Fruit fly (Drosophila melanogaster): ENCODE results near the gene CG18764.

The CG18764 gene

dm6 chr3R:11650105-11651039, 23.7 kb downstream of the CG18764 start, which contains the start of the genes Csk and Elp1 (continued):
- TF ChIP-seq CG17829 (tag; optimal IDR thresholded peaks at IDR 0.05) = peak; percentile 73
- TF ChIP-seq CG3281 (GFP tag; optimal IDR thresholded peaks at IDR 0.05) = peak; percentile 20
- TF ChIP-seq CG7987 (GFP tag; optimal IDR thresholded peaks at IDR 0.05) = no peak
- peak; percentile 41 for TF ChIP-seq CG4328 (GFP tag; optimal IDR thresholded peaks at IDR 0.05)
- TF ChIP-seq CG30431 (GFP tag; optimal IDR thresholded peaks at IDR 0.05) = peak; percentile 26
- peak; percentile 12 for TF ChIP-seq CG5245 (GFP tag; optimal IDR thresholded peaks at IDR 0.05)
- peak; percentile 91 for TF ChIP-seq row (GFP tag; IDR thresholded peaks at IDR 0.05)
- no peak for TF ChIP-seq Doc2 (GFP tag; IDR thresholded peaks at IDR 0.05)
- TF ChIP-seq jigr1 (GFP tag; IDR thresholded peaks at IDR 0.05) = peak; percentile 24; the same call in 1 of the 3 replicates
- TF ChIP-seq Gug (GFP tag; IDR thresholded peaks at IDR 0.05) = 0 out of 4 replicates have a peak, but pooled peaks have one; percentile 27
- TF ChIP-seq nerfin-2 (GFP tag; IDR thresholded peaks at IDR 0.05; ENCODE audit: partially characterized antibody) = no peak
- no peak for TF ChIP-seq wek (GFP tag; optimal IDR thresholded peaks at IDR 0.05)
- peak; percentile 74 for TF ChIP-seq YL-1 (GFP tag; optimal IDR thresholded peaks at IDR 0.05)
- TF ChIP-seq Opbp (GFP tag; IDR thresholded peaks at IDR 0.05; ENCODE audit: partially characterized antibody) = 0 out of 3 replicates have a peak, but pooled peaks have one; percentile 12
- peak; percentile 23 for TF ChIP-seq ab (GFP tag; optimal IDR thresholded peaks at IDR 0.05)
- TF ChIP-seq CG10959 (GFP tag; IDR thresholded peaks at IDR 0.05) = no peak
- peak; percentile 79 for TF ChIP-seq CG4617 (GFP tag; optimal IDR thresholded peaks at IDR 0.05; ENCODE audit: borderline replicate concordance)
- peak; percentile 36; the same call in 1 of the 2 replicates for TF ChIP-seq Scr (GFP tag; IDR thresholded peaks at IDR 0.05; ENCODE audit: partially characterized antibody)
- TF ChIP-seq CG17385 (GFP tag; optimal IDR thresholded peaks at IDR 0.05) = peak; percentile 45
- TF ChIP-seq PHDP (tag; optimal IDR thresholded peaks at IDR 0.05) = peak; percentile 52
- no peak for TF ChIP-seq cas (GFP tag; IDR thresholded peaks at IDR 0.05)
- TF ChIP-seq ham (GFP tag; IDR thresholded peaks at IDR 0.05) = no peak
- TF ChIP-seq Atf6 (GFP tag; IDR thresholded peaks at IDR 0.05) = 0 out of 2 replicates have a peak, but pooled peaks have one; percentile 17
- TF ChIP-seq Hr3 (GFP tag; optimal IDR thresholded peaks at IDR 0.05) = peak; percentile 58
- peak; percentile 91 for TF ChIP-seq sd (tag; optimal IDR thresholded peaks at IDR 0.05)
- no peak for TF ChIP-seq ERR (GFP tag; optimal IDR thresholded peaks at IDR 0.05)
- TF ChIP-seq CG12219 (GFP tag; optimal IDR thresholded peaks at IDR 0.05) = no peak
- peak; percentile 50 for TF ChIP-seq tgo (GFP tag; IDR thresholded peaks at IDR 0.05)
- no peak for TF ChIP-seq HmgD (GFP tag; optimal IDR thresholded peaks at IDR 0.05)
- peak; percentile 64 for TF ChIP-seq CG10543 (GFP tag; optimal IDR thresholded peaks at IDR 0.05)
- no peak for TF ChIP-seq klu (GFP tag; IDR thresholded peaks at IDR 0.05)
- TF ChIP-seq D19A (tag; optimal IDR thresholded peaks at IDR 0.05) = no peak
- TF ChIP-seq Deaf1 (tag; optimal IDR thresholded peaks at IDR 0.05) = peak; percentile 16
- peak; percentile 58 for TF ChIP-seq CG9817 (tag; optimal IDR thresholded peaks at IDR 0.05)
- no peak for TF ChIP-seq MTF-1 (GFP tag; optimal IDR thresholded peaks at IDR 0.05; ENCODE audit: borderline replicate concordance)
- peak; percentile 69 for TF ChIP-seq lab (GFP tag; optimal IDR thresholded peaks at IDR 0.05)
- peak; percentile 81 for TF ChIP-seq Ets97D (GFP tag; optimal IDR thresholded peaks at IDR 0.05)
- TF ChIP-seq Dip3 (GFP tag; optimal IDR thresholded peaks at IDR 0.05) = peak; percentile 35
- peak in 1 of 2 experiments; percentile 40 for TF ChIP-seq bsh (GFP tag; optimal IDR thresholded peaks at IDR 0.05)
- TF ChIP-seq CG9727 (GFP tag; optimal IDR thresholded peaks at IDR 0.05) = peak; percentile 65
- TF ChIP-seq dmrt11E (tag; optimal IDR thresholded peaks at IDR 0.05) = peak; percentile 58
- TF ChIP-seq CG1529 (GFP tag; optimal IDR thresholded peaks at IDR 0.05) = no peak
- no peak for TF ChIP-seq CG4730 (GFP tag; IDR thresholded peaks at IDR 0.05)
- peak; percentile 18 for TF ChIP-seq Sry-δ (GFP tag; optimal IDR thresholded peaks at IDR 0.05)
- TF ChIP-seq CHES-1-like (GFP tag; optimal IDR thresholded peaks at IDR 0.05) = peak; percentile 36
- TF ChIP-seq CG12104 (GFP tag; optimal IDR thresholded peaks at IDR 0.05) = peak; percentile 68
- TF ChIP-seq C15 (GFP tag; IDR thresholded peaks at IDR 0.05) = no peak
- no peak for TF ChIP-seq pita (GFP tag; optimal IDR thresholded peaks at IDR 0.05)
